Worm (Caenorhabditis elegans): ENCODE data around the gene lgc-43.

ce11 chrIV:10542283-10542682 is 36.2 kb upstream of the lgc-43 start:
- TF ChIP-seq him-1 (tag; optimal IDR thresholded peaks at IDR 0.05) (no peak), dao-5 (tag; optimal IDR thresholded peaks at IDR 0.05) (no peak)
